Fruit fly (Drosophila melanogaster) whole organism, embryonic: ENCODE measurements around the gene Cnot4.

Source experiments
- Adf1 ChIP-seq: fragments of 200-800 bp; sonication (Bioruptor generic); IDR thresholded peaks from 2 replicates; pipeline ENCODE4 v1.3.6; 2022; ENCODE audit warnings: missing biosample characterization, missing genetic modification characterization
- Awh ChIP-seq: fragments of 200-800 bp; sonication (Bioruptor generic); IDR thresholded peaks from 2 replicates; pipeline ENCODE4, ENCODE4 v1.3.6; 2022; ENCODE audit warnings: missing biosample characterization, missing genetic modification characterization
- Blimp-1 ChIP-seq: fragments of 200-800 bp; sonication (Bioruptor generic); optimal IDR thresholded peaks from 3 replicates; lab custom pipeline; 2018; ENCODE audit warnings: missing biosample characterization, missing genetic modification characterization, mild to moderate bottlenecking, moderate library complexity, missing genetic modification reagents
- CG10274 ChIP-seq: fragments of 200-800 bp; sonication (Bioruptor generic); optimal IDR thresholded peaks from 3 replicates; lab custom pipeline; 2017; ENCODE audit warnings: missing biosample characterization, mild to moderate bottlenecking, missing genetic modification characterization
- CG10321 ChIP-seq: fragments of 200-800 bp; sonication (Bioruptor generic); IDR thresholded peaks from 2 replicates; pipeline ENCODE4 v1.3.6; 2022; ENCODE audit warnings: missing biosample characterization, missing genetic modification characterization
- CG12299 ChIP-seq: fragments of 200-800 bp; sonication (Bioruptor generic); optimal IDR thresholded peaks from 2 replicates; lab custom pipeline; 2018; ENCODE audit warnings: missing biosample characterization, mild to moderate bottlenecking, missing genetic modification characterization
- CG13296 ChIP-seq: fragments of 200-800 bp; sonication (Bioruptor generic); optimal IDR thresholded peaks from 3 replicates; lab custom pipeline; 2018; ENCODE audit warnings: missing biosample characterization, mild to moderate bottlenecking, missing genetic modification characterization
- CG13624 ChIP-seq: fragments of 200-800 bp; sonication (Bioruptor generic); optimal IDR thresholded peaks from 2 replicates; lab custom pipeline; 2016; ENCODE audit warnings: missing biosample characterization, missing genetic modification characterization
- CG18599 ChIP-seq: fragments of 200-800 bp; sonication (Bioruptor generic); optimal IDR thresholded peaks from 3 replicates; lab custom pipeline; 2017; ENCODE audit warnings: missing biosample characterization, missing genetic modification characterization, mild to moderate bottlenecking, moderate library complexity, missing genetic modification reagents
- CG2129 ChIP-seq: fragments of 200-800 bp; sonication (Bioruptor generic); IDR thresholded peaks from 2 replicates; pipeline ENCODE4 v1.3.6; 2022; ENCODE audit warnings: missing biosample characterization, missing genetic modification characterization; ENCODE audit not compliant: partially characterized antibody
- CG3163 ChIP-seq: fragments of 200-800 bp; sonication (Bioruptor generic); optimal IDR thresholded peaks from 3 replicates; lab custom pipeline; 2016; ENCODE audit warnings: missing biosample characterization, missing genetic modification characterization
- CG4282 ChIP-seq: fragments of 200-800 bp; sonication (Bioruptor generic); optimal IDR thresholded peaks from 2 replicates; lab custom pipeline; 2016; ENCODE audit warnings: missing biosample characterization, missing genetic modification characterization
- CG4854 ChIP-seq: fragments of 200-800 bp; sonication (Bioruptor generic); optimal IDR thresholded peaks from 2 replicates; lab custom pipeline; 2016; ENCODE audit warnings: missing biosample characterization, missing genetic modification characterization, inconsistent platforms
- CG6175 ChIP-seq: fragments of 200-800 bp; sonication (Bioruptor generic); IDR thresholded peaks from 3 replicates; pipeline ENCODE4 v1.3.6; 2022; ENCODE audit warnings: missing biosample characterization, missing genetic modification characterization
- CG6813 ChIP-seq: fragments of 200-800 bp; sonication (Bioruptor generic); optimal IDR thresholded peaks from 2 replicates; lab custom pipeline; 2017; ENCODE audit warnings: missing biosample characterization, missing genetic modification characterization, mild to moderate bottlenecking, moderate library complexity, missing genetic modification reagents
- CG7963 ChIP-seq: fragments of 200-800 bp; sonication (Bioruptor generic); IDR thresholded peaks from 3 replicates; pipeline ENCODE4 v1.3.6; 2022; ENCODE audit warnings: missing biosample characterization, missing genetic modification characterization; ENCODE audit not compliant: partially characterized antibody
- CG7987 ChIP-seq: fragments of 200-800 bp; sonication (Bioruptor generic); optimal IDR thresholded peaks from 2 replicates; lab custom pipeline; 2018; ENCODE audit warnings: missing biosample characterization, mild to moderate bottlenecking, missing genetic modification characterization, moderate library complexity
- CG8281 ChIP-seq: fragments of 200-800 bp; sonication (Bioruptor generic); optimal IDR thresholded peaks from 2 replicates; lab custom pipeline; 2018; ENCODE audit warnings: missing biosample characterization, mild to moderate bottlenecking, missing genetic modification characterization, moderate library complexity
- CG8944 ChIP-seq: fragments of 200-800 bp; sonication (Bioruptor generic); optimal IDR thresholded peaks from 3 replicates; lab custom pipeline; 2016; ENCODE audit warnings: missing biosample characterization, missing genetic modification characterization
- CG9817 ChIP-seq: fragments of 200-800 bp; sonication (Bioruptor generic); optimal IDR thresholded peaks from 2 replicates; lab custom pipeline; 2018; ENCODE audit warnings: missing biosample characterization, mild to moderate bottlenecking, missing genetic modification characterization, moderate library complexity
- CG9932 ChIP-seq: fragments of 200-800 bp; sonication (Bioruptor generic); IDR thresholded peaks from 2 replicates; pipeline ENCODE4 v1.3.6; 2022; ENCODE audit warnings: missing biosample characterization, missing genetic modification characterization
- Chrac-16 ChIP-seq: fragments of 200-800 bp; sonication (Bioruptor generic); optimal IDR thresholded peaks from 3 replicates; lab custom pipeline; 2016; ENCODE audit warnings: missing biosample characterization, missing genetic modification characterization
- CoRest ChIP-seq: fragments of 200-800 bp; sonication (Bioruptor generic); optimal IDR thresholded peaks from 3 replicates; lab custom pipeline; 2018; ENCODE audit warnings: missing biosample characterization, mild to moderate bottlenecking, missing genetic modification characterization, moderate library complexity
- Dek ChIP-seq: fragments of 200-800 bp; sonication (Bioruptor generic); optimal IDR thresholded peaks from 3 replicates; lab custom pipeline; 2019; ENCODE audit warnings: missing biosample characterization, mild to moderate bottlenecking, missing genetic modification characterization, moderate library complexity
- Doc2 ChIP-seq: fragments of 200-800 bp; sonication (Bioruptor generic); IDR thresholded peaks from 2 replicates; pipeline ENCODE4 v1.3.6; 2022; ENCODE audit warnings: missing biosample characterization, missing genetic modification characterization
- Doc3 ChIP-seq: fragments of 200-800 bp; sonication (Bioruptor generic); IDR thresholded peaks from 3 replicates; pipeline ENCODE4 v1.3.6; 2022; ENCODE audit warnings: missing biosample characterization, missing genetic modification characterization; ENCODE audit not compliant: partially characterized antibody
- ERR ChIP-seq: fragments of 200-800 bp; sonication (Bioruptor generic); optimal IDR thresholded peaks from 2 replicates; lab custom pipeline; 2016; ENCODE audit warnings: missing biosample characterization, missing genetic modification characterization
- MBD-R2 ChIP-seq: fragments of 200-800 bp; sonication (Bioruptor generic); IDR thresholded peaks from 2 replicates; pipeline ENCODE4 v1.3.6; 2022; ENCODE audit warnings: missing biosample characterization, missing genetic modification characterization
- Mad ChIP-seq: fragments of 200-800 bp; sonication (Bioruptor generic); optimal IDR thresholded peaks from 2 replicates; lab custom pipeline; 2016; ENCODE audit warnings: missing biosample characterization, missing genetic modification characterization
- NC2β ChIP-seq: fragments of 200-800 bp; sonication (Bioruptor generic); optimal IDR thresholded peaks from 2 replicates; lab custom pipeline; 2016; ENCODE audit warnings: missing biosample characterization, missing genetic modification characterization
- Nf-YA ChIP-seq: fragments of 200-800 bp; sonication (Bioruptor generic); IDR thresholded peaks from 2 replicates; pipeline ENCODE4 v1.3.6; 2022; ENCODE audit warnings: missing biosample characterization, missing genetic modification characterization
- Nf-YB ChIP-seq: fragments of 200-800 bp; sonication (Bioruptor generic); optimal IDR thresholded peaks from 3 replicates; lab custom pipeline; 2019; ENCODE audit warnings: missing biosample characterization, mild to moderate bottlenecking, missing genetic modification characterization, moderate library complexity
- Rx ChIP-seq: fragments of 200-800 bp; sonication (Bioruptor generic); IDR thresholded peaks from 2 replicates; pipeline ENCODE4 v1.3.6; 2022; ENCODE audit warnings: missing biosample characterization, missing genetic modification characterization
- Sox100B ChIP-seq: fragments of 200-800 bp; sonication (Bioruptor generic); optimal IDR thresholded peaks from 3 replicates; lab custom pipeline; 2018; ENCODE audit warnings: missing biosample characterization, mild to moderate bottlenecking, missing genetic modification characterization
- Tbp ChIP-seq: fragments of >200 bp; optimal IDR thresholded peaks from 2 replicates; lab custom pipeline; 2018; ENCODE audit warnings: missing biosample characterization, missing genetic modification characterization
- cwo ChIP-seq: fragments of 200-800 bp; sonication (Bioruptor generic); optimal IDR thresholded peaks from 3 replicates; lab custom pipeline; 2017; ENCODE audit warnings: missing biosample characterization, missing genetic modification characterization, mild to moderate bottlenecking, moderate library complexity, missing genetic modification reagents
- emc ChIP-seq: fragments of 200-800 bp; sonication (Bioruptor generic); optimal IDR thresholded peaks from 2 replicates; lab custom pipeline; 2016; ENCODE audit warnings: missing biosample characterization, missing genetic modification characterization
- gsb ChIP-seq: fragments of 200-800 bp; sonication (Bioruptor generic); IDR thresholded peaks from 2 replicates; pipeline ENCODE4 v1.3.6; 2022; ENCODE audit warnings: missing biosample characterization, missing genetic modification characterization
- kah ChIP-seq: fragments of 200-800 bp; sonication (Bioruptor generic); optimal IDR thresholded peaks from 2 replicates; lab custom pipeline; 2018; ENCODE audit warnings: missing biosample characterization, mild to moderate bottlenecking, missing genetic modification characterization
- kay ChIP-seq: fragments of 200-800 bp; sonication (Bioruptor generic); optimal IDR thresholded peaks from 2 replicates; lab custom pipeline; 2016; ENCODE audit warnings: missing biosample characterization, missing genetic modification characterization
- lab ChIP-seq: fragments of 200-800 bp; sonication (Bioruptor generic); optimal IDR thresholded peaks from 3 replicates; lab custom pipeline; 2017; ENCODE audit warnings: missing biosample characterization, missing genetic modification characterization, mild to moderate bottlenecking, moderate library complexity, missing genetic modification reagents
- nau ChIP-seq: fragments of 200-800 bp; sonication (Bioruptor generic); optimal IDR thresholded peaks from 3 replicates; lab custom pipeline; 2017; ENCODE audit warnings: missing biosample characterization, mild to moderate bottlenecking, missing genetic modification characterization, missing genetic modification reagents
- nerfin-2 ChIP-seq: fragments of 200-800 bp; sonication (Bioruptor generic); IDR thresholded peaks from 2 replicates; pipeline ENCODE4 v1.3.6; 2022; ENCODE audit warnings: missing biosample characterization, missing genetic modification characterization; ENCODE audit not compliant: partially characterized antibody
- pfk ChIP-seq: fragments of 200-800 bp; sonication (Bioruptor generic); optimal IDR thresholded peaks from 2 replicates; lab custom pipeline; 2018; ENCODE audit warnings: missing biosample characterization, mild to moderate bottlenecking, missing genetic modification characterization, moderate library complexity
- phol ChIP-seq: fragments of 200-800 bp; sonication (Bioruptor generic); optimal IDR thresholded peaks from 3 replicates; lab custom pipeline; 2018; ENCODE audit warnings: missing biosample characterization, mild to moderate bottlenecking, missing genetic modification characterization, moderate library complexity
- ro ChIP-seq: fragments of 200-800 bp; sonication (Bioruptor generic); IDR thresholded peaks from 2 replicates; pipeline ENCODE4 v1.3.6; 2022; ENCODE audit warnings: missing biosample characterization, missing genetic modification characterization
- run ChIP-seq: fragments of 200-800 bp; sonication (Bioruptor generic); optimal IDR thresholded peaks from 3 replicates; lab custom pipeline; 2018; ENCODE audit warnings: missing biosample characterization, mild to moderate bottlenecking, missing genetic modification characterization
- salm ChIP-seq: fragments of 200-800 bp; sonication (Bioruptor generic); optimal IDR thresholded peaks from 2 replicates; lab custom pipeline; 2018; ENCODE audit warnings: missing biosample characterization, mild to moderate bottlenecking, missing genetic modification characterization
- tio ChIP-seq: fragments of 200-800 bp; sonication (Bioruptor generic); optimal IDR thresholded peaks from 2 replicates; lab custom pipeline; 2017; ENCODE audit warnings: missing biosample characterization, missing genetic modification characterization, inconsistent platforms
- usp ChIP-seq: fragments of >200 bp; optimal IDR thresholded peaks from 2 replicates; lab custom pipeline; 2017; ENCODE audit warnings: missing biosample characterization, missing genetic modification characterization

The Cnot4 gene

DNA sequence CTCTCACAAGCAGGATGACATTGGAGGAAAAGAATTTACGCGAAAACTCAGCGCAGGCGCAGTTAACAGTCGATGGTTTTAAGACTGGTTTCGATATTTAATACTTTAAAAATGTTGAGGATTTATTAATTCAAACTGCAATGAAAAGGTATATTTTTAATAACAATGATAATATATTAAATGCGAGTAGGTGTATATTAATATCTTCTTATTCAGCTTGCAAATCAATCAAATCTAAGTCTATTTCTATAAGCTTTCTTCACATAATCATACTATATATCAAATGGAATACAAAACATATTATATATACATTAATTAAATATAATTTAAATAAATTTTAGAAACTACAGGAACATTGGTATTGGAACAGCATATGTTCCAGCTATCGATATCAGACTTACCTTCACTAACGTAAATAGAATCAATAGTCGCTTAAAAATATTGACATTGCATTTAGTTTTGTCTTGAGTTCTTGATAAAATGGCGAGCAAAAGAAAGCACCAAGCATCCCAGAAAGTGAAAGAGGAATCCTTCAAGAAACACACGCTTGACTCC lies 39.2 kb downstream of the Cnot4 start, which contains the start of the genes TBC1D16 and holn1 (continued):
- TF ChIP-seq CG4854 (GFP tag; lab: Kevin White, UChicago) = no peak
- peak; percentile 3 for TF ChIP-seq CG8281
- no peak for TF ChIP-seq CG9932
- no peak for TF ChIP-seq nau (GFP tag; lab: Kevin White, UChicago)
- TF ChIP-seq Mad (GFP tag; lab: Kevin White, UChicago) = no peak
- TF ChIP-seq ERR (GFP tag; lab: Kevin White, UChicago) = no peak
- no peak for TF ChIP-seq emc (GFP tag; lab: Kevin White, UChicago)
- no peak for TF ChIP-seq CG4282 (GFP tag; lab: Kevin White, UChicago)
- TF ChIP-seq usp (GFP tag; lab: Kevin White, UChicago) = no peak
- no peak for TF ChIP-seq Dek
- peak; percentile 50 for TF ChIP-seq MBD-R2
- no peak for TF ChIP-seq CG13624
- TF ChIP-seq CG6175 (GFP tag; lab: Robert Waterston, UW) = no peak
- TF ChIP-seq Adf1 (GFP tag; lab: Robert Waterston, UW) = no peak
- TF ChIP-seq CG6813 (GFP tag; lab: Kevin White, UChicago) = no peak
- no peak for TF ChIP-seq tio
- no peak for TF ChIP-seq Tbp
- TF ChIP-seq Sox100B (GFP tag; lab: Kevin White, UChicago) = peak; percentile 31
- TF ChIP-seq kah (GFP tag; lab: Kevin White, UChicago) = no peak
- no peak for TF ChIP-seq kay (GFP tag; lab: Kevin White, UChicago)
- no peak for TF ChIP-seq CG9817 (tag; lab: Kevin White, UChicago)
- no peak for TF ChIP-seq CG8944 (GFP tag; lab: Kevin White, UChicago)
- no peak for TF ChIP-seq Nf-YB (GFP tag; lab: Kevin White, UChicago)
- no peak for TF ChIP-seq Awh
- TF ChIP-seq Blimp-1 (GFP tag; lab: Kevin White, UChicago) = no peak
- TF ChIP-seq CG3163 (GFP tag; lab: Kevin White, UChicago) = no peak
- TF ChIP-seq Chrac-16 (GFP tag; lab: Kevin White, UChicago) = no peak
- no peak for TF ChIP-seq CoRest
- no peak for TF ChIP-seq nerfin-2 (GFP tag; lab: Robert Waterston, UW)
- TF ChIP-seq CG18599 (GFP tag; lab: Kevin White, UChicago) = no peak
- peak; percentile 5 for TF ChIP-seq phol (tag; lab: Kevin White, UChicago)
- no peak for TF ChIP-seq CG10274 (GFP tag; lab: Kevin White, UChicago)
- TF ChIP-seq CG10321 (GFP tag; lab: Robert Waterston, UW) = no peak
- TF ChIP-seq Doc3 (GFP tag; lab: Robert Waterston, UW) = peak; percentile 27; the same call in 1 of the 3 replicates
- no peak for TF ChIP-seq Rx (GFP tag; lab: Robert Waterston, UW)
- peak; percentile 41 for TF ChIP-seq CG13296 (GFP tag; lab: Kevin White, UChicago)
- no peak for TF ChIP-seq cwo (GFP tag; lab: Kevin White, UChicago)
- no peak for TF ChIP-seq CG7987 (GFP tag; lab: Kevin White, UChicago)
- TF ChIP-seq Nf-YA (GFP tag; lab: Robert Waterston, UW) = no peak
- TF ChIP-seq ro (GFP tag; lab: Robert Waterston, UW) = no peak
- peak; percentile 90 for TF ChIP-seq pfk (GFP tag; lab: Kevin White, UChicago)
- no peak for TF ChIP-seq salm (tag; lab: Kevin White, UChicago)
- TF ChIP-seq CG12299 = no peak
- no peak for TF ChIP-seq Doc2 (GFP tag; lab: Robert Waterston, UW)
- no peak for TF ChIP-seq CG7963
- TF ChIP-seq lab (GFP tag; lab: Kevin White, UChicago) = no peak
- no peak for TF ChIP-seq run (tag; lab: Kevin White, UChicago)
- no peak for TF ChIP-seq NC2β (GFP tag; lab: Kevin White, UChicago)
- TF ChIP-seq CG2129 = no peak; the same call in 1 of the 2 replicates
- TF ChIP-seq gsb = no peak
